Fruit fly (Drosophila melanogaster) whole organism, adult: Measurements from ENCODE around the gene SNF4Agamma.
A peak's percentile ranks its signal among the peaks of the same experiment; 100 is the strongest.

Source experiments
- CG11617 ChIP-seq: fragments of 200-800 bp; sonication (Bioruptor generic); optimal IDR thresholded peaks from 2 replicates; lab custom pipeline; 2017; ENCODE audit warnings: mild to moderate bottlenecking, missing biosample characterization, missing genetic modification reagents, missing genetic modification characterization
- CG12768 ChIP-seq: fragments of 200-800 bp; sonication (Bioruptor generic); optimal IDR thresholded peaks from 2 replicates; lab custom pipeline; 2017; ENCODE audit warnings: missing biosample characterization, missing genetic modification characterization, mild to moderate bottlenecking, moderate library complexity, missing genetic modification reagents
- CG14711 ChIP-seq: fragments of 200-800 bp; sonication (Bioruptor generic); optimal IDR thresholded peaks from 2 replicates; lab custom pipeline; 2018; ENCODE audit warnings: missing biosample characterization, mild to moderate bottlenecking, missing genetic modification characterization, moderate library complexity
- CG1620 ChIP-seq: fragments of 200-800 bp; sonication (Bioruptor generic); optimal IDR thresholded peaks from 2 replicates; lab custom pipeline; 2016; ENCODE audit warnings: missing biosample characterization, missing genetic modification characterization
- CG33017 ChIP-seq: fragments of 200-800 bp; sonication (Bioruptor generic); optimal IDR thresholded peaks from 2 replicates; lab custom pipeline; 2018; ENCODE audit warnings: missing biosample characterization, mild to moderate bottlenecking, missing genetic modification characterization, moderate library complexity
- CG5204 ChIP-seq: fragments of 200-800 bp; sonication (Bioruptor generic); optimal IDR thresholded peaks from 2 replicates; lab custom pipeline; 2016; ENCODE audit warnings: missing biosample characterization, missing genetic modification characterization
- CG7045 ChIP-seq: fragments of 200-800 bp; sonication (Bioruptor generic); optimal IDR thresholded peaks from 2 replicates; lab custom pipeline; 2017; ENCODE audit warnings: missing biosample characterization, mild to moderate bottlenecking, missing genetic modification characterization
- CG7101 ChIP-seq: fragments of 200-800 bp; sonication (Bioruptor generic); optimal IDR thresholded peaks from 2 replicates; lab custom pipeline; 2018; ENCODE audit warnings: missing biosample characterization, mild to moderate bottlenecking, missing genetic modification characterization, moderate library complexity
- Clk ChIP-seq: fragments of 200-800 bp; sonication (Bioruptor generic); optimal IDR thresholded peaks from 2 replicates; lab custom pipeline; 2017; ENCODE audit warnings: missing biosample characterization, missing genetic modification characterization
- Crg-1 ChIP-seq: fragments of 200-800 bp; sonication (Bioruptor generic); optimal IDR thresholded peaks from 2 replicates; lab custom pipeline; 2016; ENCODE audit warnings: missing biosample characterization, missing genetic modification characterization
- Hr96 ChIP-seq: fragments of 200-800 bp; sonication (Bioruptor generic); optimal IDR thresholded peaks from 2 replicates; lab custom pipeline; 2016; ENCODE audit warnings: missing biosample characterization, missing genetic modification characterization
- Mnt ChIP-seq: fragments of 200-800 bp; sonication (Bioruptor generic); optimal IDR thresholded peaks from 2 replicates; lab custom pipeline; 2016; ENCODE audit warnings: missing biosample characterization, mild to moderate bottlenecking, missing genetic modification characterization
- bab1 ChIP-seq: fragments of 200-800 bp; sonication (Bioruptor generic); optimal IDR thresholded peaks from 3 replicates; lab custom pipeline; 2019; ENCODE audit warnings: missing biosample characterization, mild to moderate bottlenecking, missing genetic modification characterization, moderate library complexity
- cic ChIP-seq: fragments of 200-800 bp; sonication (Bioruptor generic); optimal IDR thresholded peaks from 2 replicates; lab custom pipeline; 2017; ENCODE audit warnings: missing biosample characterization, mild to moderate bottlenecking, missing genetic modification characterization, moderate library complexity
- cnc ChIP-seq, 2 experiments: fragments of >200 bp; optimal IDR thresholded peaks; 2 replicates each; lab custom pipeline; 2017
- kay ChIP-seq: fragments of 200-800 bp; sonication (Bioruptor generic); peaks from one replicate; lab custom pipeline; 2016; ENCODE audit warnings: missing biosample characterization, missing genetic modification characterization, borderline replicate concordance
- ovo ChIP-seq: fragments of 200-800 bp; sonication (Bioruptor generic); optimal IDR thresholded peaks from 2 replicates; lab custom pipeline; 2016; ENCODE audit warnings: missing biosample characterization, missing genetic modification characterization
- pad ChIP-seq: fragments of 200-800 bp; sonication (Bioruptor generic); optimal IDR thresholded peaks from 3 replicates; lab custom pipeline; 2017; ENCODE audit warnings: missing biosample characterization, missing genetic modification characterization, mild to moderate bottlenecking, moderate library complexity, missing genetic modification reagents
- tj ChIP-seq: fragments of 200-800 bp; sonication (Bioruptor generic); optimal IDR thresholded peaks from 3 replicates; lab custom pipeline; 2017; ENCODE audit warnings: missing biosample characterization, mild to moderate bottlenecking, missing genetic modification characterization, moderate library complexity
- toe ChIP-seq: fragments of 200-800 bp; sonication (Bioruptor generic); optimal IDR thresholded peaks from 2 replicates; lab custom pipeline; 2016; ENCODE audit warnings: missing biosample characterization, missing genetic modification characterization

SNF4Agamma gene

DNA sequence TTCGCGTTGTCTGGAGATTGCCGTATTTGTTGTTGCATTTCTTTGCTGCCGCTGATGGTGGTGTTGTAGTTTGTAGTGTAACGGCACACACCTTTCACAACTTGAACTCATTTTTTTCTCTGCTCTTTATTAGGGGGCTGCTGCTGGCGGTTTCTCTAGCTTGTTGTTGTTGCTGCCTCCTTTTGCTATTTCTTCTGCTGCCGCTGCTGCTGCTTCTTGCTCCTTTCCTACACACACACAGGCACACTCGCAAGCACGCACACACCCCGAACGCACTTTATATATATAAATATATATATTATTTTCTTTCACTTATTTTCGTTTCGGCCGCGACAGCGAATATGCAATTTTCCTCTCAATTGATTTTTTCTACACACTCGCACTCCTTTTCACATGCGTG is 43.4 kb upstream of the SNF4Agamma start:
- TF ChIP-seq toe, result no peak
- no peak for TF ChIP-seq Clk (GFP tag; lab: Kevin White, UChicago)
- TF ChIP-seq CG12768, result no peak
- TF ChIP-seq CG7045 (GFP tag; lab: Kevin White, UChicago), result no peak
- no peak for TF ChIP-seq CG33017 (tag; lab: Kevin White, UChicago)
- TF ChIP-seq tj, result no peak
- TF ChIP-seq kay (GFP tag; lab: Kevin White, UChicago), result no peak
- no peak for TF ChIP-seq Mnt (GFP tag; lab: Kevin White, UChicago)
- no peak for TF ChIP-seq CG1620 (GFP tag; lab: Kevin White, UChicago)
- TF ChIP-seq bab1 (GFP tag; lab: Kevin White, UChicago), result no peak
- TF ChIP-seq Hr96 (GFP tag; lab: Kevin White, UChicago), result no peak
- no peak for TF ChIP-seq Crg-1 (GFP tag; lab: Kevin White, UChicago)
- TF ChIP-seq ovo (GFP tag; lab: Kevin White, UChicago), result no peak
- TF ChIP-seq CG14711 (tag; lab: Kevin White, UChicago), result no peak
- TF ChIP-seq CG7101, result no peak

DNA sequence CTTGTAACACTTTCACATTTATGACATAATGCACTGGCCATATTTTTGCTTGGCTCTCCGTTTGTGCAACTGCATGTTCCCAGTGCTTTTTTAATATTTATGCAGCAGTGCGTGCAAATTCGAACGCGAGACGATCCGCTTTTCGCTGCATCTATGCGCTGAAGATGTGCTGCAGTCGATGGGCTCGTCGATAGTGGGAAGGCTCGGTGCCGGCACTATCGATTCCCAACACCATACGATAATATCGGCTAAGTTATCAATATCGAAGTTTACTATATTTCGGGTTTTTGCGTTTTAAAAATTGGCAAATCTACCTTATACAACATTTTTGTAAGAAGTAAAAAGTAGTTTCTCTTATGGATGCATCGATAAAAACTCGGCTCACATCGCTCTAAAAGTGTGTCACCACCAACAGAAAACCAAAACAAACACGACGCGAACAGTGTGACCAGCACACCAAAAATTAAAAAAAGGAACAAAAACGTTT is 42.9 kb upstream of the SNF4Agamma start, which contains the start of gene RhoGAP93B:
Gene RhoGAP93B (minus strand): TSS at position 197 of the 487 bp plus-strand sequence.
- TF ChIP-seq pad (peak; percentile 75), cnc (optimal IDR thresholded peaks at IDR 0.05; lab: Kevin White, UChicago) (no peak), Clk (GFP tag; lab: Kevin White, UChicago) (peak; percentile 91), ovo (GFP tag; lab: Kevin White, UChicago) (peak; percentile 79), CG14711 (tag; lab: Kevin White, UChicago) (peak; percentile 82), CG5204 (GFP tag; lab: Kevin White, UChicago) (no peak), kay (GFP tag; lab: Kevin White, UChicago) (no peak), Mnt (GFP tag; lab: Kevin White, UChicago) (peak; percentile 85), Hr96 (GFP tag; lab: Kevin White, UChicago) (no peak), CG1620 (GFP tag; lab: Kevin White, UChicago) (peak; percentile 85), CG12768 (peak; percentile 92), cic (peak; percentile 78), CG7101 (peak; percentile 86), CG7045 (GFP tag; lab: Kevin White, UChicago) (peak; percentile 90), CG33017 (tag; lab: Kevin White, UChicago) (peak; percentile 12), tj (peak; percentile 81), bab1 (GFP tag; lab: Kevin White, UChicago) (peak; percentile 94), Crg-1 (GFP tag; lab: Kevin White, UChicago) (peak; percentile 74), CG11617 (GFP tag; lab: Kevin White, UChicago) (peak; percentile 92), toe (peak; percentile 95)

DNA sequence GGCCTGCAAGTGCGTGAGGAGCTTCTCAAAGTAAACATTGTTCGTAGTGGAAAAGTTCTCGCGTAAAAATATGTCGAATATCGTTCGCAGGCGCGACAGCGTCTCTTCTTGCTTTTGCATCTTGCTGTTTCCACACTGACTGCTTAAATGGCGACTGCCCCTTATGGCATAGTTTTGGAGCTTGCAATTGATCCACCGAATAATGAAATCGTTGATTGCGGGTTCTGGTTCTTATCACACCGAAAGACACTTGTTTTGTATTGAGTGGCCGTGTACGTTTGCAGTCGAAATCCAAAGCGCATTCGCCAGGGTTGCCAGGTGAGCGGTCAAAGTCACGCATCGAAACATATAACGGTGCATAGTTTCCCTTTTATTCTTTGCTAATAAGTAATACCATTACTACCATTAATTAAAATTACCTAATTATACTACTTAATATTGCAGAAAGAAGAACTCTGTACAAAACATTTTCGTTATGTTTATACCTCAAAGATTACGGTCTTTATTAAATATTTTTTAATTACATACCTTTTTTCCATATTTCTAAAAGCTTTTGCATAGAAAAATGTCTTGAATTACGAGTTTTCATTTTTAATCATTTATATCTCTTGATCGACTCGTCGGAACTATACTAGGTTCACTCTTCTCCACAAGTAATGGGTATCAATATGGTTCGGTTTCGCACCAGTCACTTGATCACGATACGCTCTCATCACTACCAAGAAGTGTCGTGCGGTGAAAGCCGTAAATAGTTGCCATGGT is 38.9 kb upstream of the SNF4Agamma start, which contains the start of the genes CG7044 and Tbc1d22:
Gene CG7044 (minus strand): TSS at position 266 of the 762 bp plus-strand sequence.
Gene Tbc1d22 (plus strand): TSS at position 747 of the 762 bp plus-strand sequence.
- TF ChIP-seq bab1 (GFP tag; lab: Kevin White, UChicago), result no peak
- TF ChIP-seq Hr96 (GFP tag; lab: Kevin White, UChicago), result no peak
- TF ChIP-seq CG7101, result peak; percentile 56
- no peak for TF ChIP-seq cic
- TF ChIP-seq CG5204 (GFP tag; lab: Kevin White, UChicago), result no peak
- peak; percentile 8 for TF ChIP-seq CG7045 (GFP tag; lab: Kevin White, UChicago)
- no peak for TF ChIP-seq toe
- peak; percentile 39 for TF ChIP-seq tj
- TF ChIP-seq CG1620 (GFP tag; lab: Kevin White, UChicago), result peak; percentile 43
- TF ChIP-seq Mnt (GFP tag; lab: Kevin White, UChicago), result peak; percentile 51
- peak; percentile 44 for TF ChIP-seq Crg-1 (GFP tag; lab: Kevin White, UChicago)
- no peak for TF ChIP-seq Clk (GFP tag; lab: Kevin White, UChicago)
- TF ChIP-seq ovo (GFP tag; lab: Kevin White, UChicago), result peak; percentile 80
- TF ChIP-seq pad, result peak; percentile 42
- TF ChIP-seq CG14711 (tag; lab: Kevin White, UChicago), result peak; percentile 80
- TF ChIP-seq CG33017 (tag; lab: Kevin White, UChicago), result peak; percentile 28
- TF ChIP-seq cnc (optimal IDR thresholded peaks at IDR 0.05; lab: Kevin White, UChicago), result no peak
- peak; percentile 75 for TF ChIP-seq CG11617 (GFP tag; lab: Kevin White, UChicago)
- TF ChIP-seq CG12768, result no peak
- no peak for TF ChIP-seq kay (GFP tag; lab: Kevin White, UChicago)

DNA sequence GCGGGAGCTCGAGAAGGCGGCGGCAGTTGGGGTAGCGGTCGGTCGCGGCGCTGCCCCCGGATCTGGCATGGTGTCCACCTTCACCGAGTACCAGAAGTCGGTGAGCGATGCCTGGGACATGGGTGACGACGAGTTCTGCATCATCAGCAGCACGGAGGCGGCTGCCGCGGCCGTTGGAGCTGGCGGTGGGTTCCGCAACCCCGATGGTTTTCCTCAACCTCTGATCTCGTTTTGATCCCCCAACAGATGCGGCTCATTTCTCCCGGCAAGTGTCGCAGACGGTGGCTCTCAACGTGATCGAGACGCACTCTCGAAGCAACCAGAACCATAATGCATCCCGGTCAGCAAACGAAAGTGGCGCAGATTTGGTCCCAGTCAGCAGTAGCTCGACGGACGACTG is 38.1 kb upstream of the SNF4Agamma start:
- TF ChIP-seq tj (no peak), Hr96 (GFP tag; lab: Kevin White, UChicago) (no peak), cnc (optimal IDR thresholded peaks at IDR 0.05; lab: Kevin White, UChicago) (no peak), CG12768 (no peak), Crg-1 (GFP tag; lab: Kevin White, UChicago) (no peak), Mnt (GFP tag; lab: Kevin White, UChicago) (no peak), CG11617 (GFP tag; lab: Kevin White, UChicago) (no peak), cic (no peak), CG1620 (GFP tag; lab: Kevin White, UChicago) (no peak), CG14711 (tag; lab: Kevin White, UChicago) (no peak), CG7101 (no peak), bab1 (GFP tag; lab: Kevin White, UChicago) (no peak)

DNA sequence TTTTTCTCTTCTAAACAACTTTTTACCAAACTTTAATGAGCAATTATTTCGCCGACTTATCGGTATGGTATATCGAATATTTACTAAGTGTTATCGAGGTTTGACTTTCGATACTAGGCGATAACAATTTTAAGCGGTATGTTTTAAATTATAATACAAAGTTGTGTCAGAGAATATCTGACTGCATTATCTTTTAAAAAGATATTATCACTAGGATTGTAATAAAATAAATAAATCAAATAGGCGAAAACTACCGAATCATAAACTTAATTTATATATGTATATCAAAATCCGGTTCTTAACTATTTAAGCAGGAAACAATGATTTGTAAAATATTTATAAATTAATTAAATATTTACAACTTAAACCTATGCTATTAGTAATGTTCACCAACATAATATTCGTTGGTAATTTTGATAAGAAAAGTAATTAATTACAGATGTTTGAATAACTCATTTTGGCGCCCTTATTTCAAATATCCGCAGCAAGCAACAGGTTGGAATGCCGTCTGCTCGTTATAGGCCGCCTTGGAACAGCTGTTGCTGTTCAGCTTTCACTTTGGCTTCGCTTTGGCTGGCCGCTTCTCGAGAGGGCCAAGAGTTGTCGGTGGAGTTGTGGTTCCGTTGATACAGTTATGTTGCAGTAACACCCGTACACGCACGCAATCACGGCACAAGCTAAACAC is 32.5 kb upstream of the SNF4Agamma start, which contains the start of the genes Sec15 and rtet:
Gene Sec15 (minus strand): TSS at position 66 of the 685 bp plus-strand sequence.
Gene rtet (plus strand): TSS at position 540 of the 685 bp plus-strand sequence.
- peak; percentile 61 for TF ChIP-seq CG1620 (GFP tag; lab: Kevin White, UChicago)
- TF ChIP-seq Crg-1 (GFP tag; lab: Kevin White, UChicago), result no peak
- TF ChIP-seq toe, result no peak
- TF ChIP-seq Clk (GFP tag; lab: Kevin White, UChicago), result peak; percentile 36
- TF ChIP-seq CG33017 (tag; lab: Kevin White, UChicago), result peak; percentile 21
- peak; percentile 51 for TF ChIP-seq CG12768
- TF ChIP-seq Mnt (GFP tag; lab: Kevin White, UChicago), result peak; percentile 15
- peak; percentile 40 for TF ChIP-seq CG14711 (tag; lab: Kevin White, UChicago)
- TF ChIP-seq cnc (optimal IDR thresholded peaks at IDR 0.05; lab: Kevin White, UChicago), result no peak
- no peak for TF ChIP-seq ovo (GFP tag; lab: Kevin White, UChicago)
- peak; percentile 64 for TF ChIP-seq CG7045 (GFP tag; lab: Kevin White, UChicago)
- TF ChIP-seq Hr96 (GFP tag; lab: Kevin White, UChicago), result no peak
- TF ChIP-seq tj, result peak; percentile 54
- TF ChIP-seq cic, result peak; percentile 29
- peak; percentile 95 for TF ChIP-seq bab1 (GFP tag; lab: Kevin White, UChicago)
- no peak for TF ChIP-seq CG5204 (GFP tag; lab: Kevin White, UChicago)
- peak; percentile 48 for TF ChIP-seq pad
- TF ChIP-seq CG11617 (GFP tag; lab: Kevin White, UChicago), result peak; percentile 81
- no peak for TF ChIP-seq kay (GFP tag; lab: Kevin White, UChicago)
- peak; percentile 37 for TF ChIP-seq CG7101
